Fruit fly (Drosophila melanogaster) whole organism, larva: ENCODE data around the gene tara.
A peak's percentile ranks its signal among the peaks of the same experiment; 100 is the strongest.

ENCODE experiments used
- noc ChIP-seq: fragments of 200-800 bp; sonication (Bioruptor generic); optimal IDR thresholded peaks from 3 replicates; lab custom pipeline; 2019; ENCODE audit warnings: missing biosample characterization, mild to moderate bottlenecking, missing genetic modification characterization, moderate library complexity

tara gene

DNA sequence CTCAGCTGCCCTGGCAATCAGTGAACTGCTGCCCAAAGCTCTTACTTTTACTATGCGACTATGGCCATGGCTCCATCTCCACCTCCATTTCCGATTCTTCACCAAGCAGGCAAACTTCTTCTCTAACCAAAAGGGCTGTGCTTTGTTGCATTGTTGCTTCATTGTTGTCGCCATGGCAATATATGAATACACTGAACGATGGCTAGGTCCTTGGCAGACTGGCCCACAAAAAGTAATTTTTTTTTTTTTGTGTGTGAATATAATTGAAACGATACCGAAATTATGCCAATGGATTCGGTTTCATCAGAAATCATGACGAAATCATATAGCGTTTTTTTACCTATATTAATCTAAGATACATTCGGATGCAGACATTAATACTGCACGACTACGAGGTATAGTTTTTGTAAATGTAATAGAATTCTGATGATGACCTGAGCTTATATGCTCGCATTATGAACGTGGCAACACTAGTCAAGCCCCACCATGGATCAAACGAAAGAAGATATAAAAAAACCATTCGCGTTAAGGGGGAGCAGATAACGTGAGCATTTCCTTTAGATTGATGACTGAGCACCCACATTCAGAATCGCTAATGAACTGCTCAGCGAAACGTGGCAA is 5.3 kb upstream of the tara start:
- no peak for TF ChIP-seq noc

DNA sequence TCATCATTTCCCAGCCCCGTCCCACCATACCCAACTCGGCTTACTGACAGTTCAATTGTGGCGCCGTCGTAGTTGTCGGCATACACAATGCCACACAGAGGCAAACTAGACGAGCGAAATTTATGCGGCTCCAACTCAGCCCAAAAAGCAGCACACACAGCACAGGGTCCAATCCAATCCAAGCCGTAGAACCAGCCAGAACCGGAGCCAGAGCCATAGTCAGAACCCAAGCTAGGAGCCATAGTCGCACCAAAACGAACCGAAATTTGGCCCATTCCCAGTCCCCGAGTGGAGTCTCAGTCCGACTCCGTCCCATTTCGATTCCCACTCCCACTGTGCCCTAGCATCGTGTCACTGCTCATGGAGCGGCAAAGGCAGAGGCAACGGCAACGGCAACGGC is 4.6 kb upstream of the tara start:
- no peak for TF ChIP-seq noc

dm6 chr3R:16221359-16222299 is 3.8 kb upstream of the tara start:
- TF ChIP-seq noc, result peak; percentile 64

dm6 chr3R:16222300-16222903 is 3.0 kb upstream of the tara start:
- peak; percentile 84 for TF ChIP-seq noc

DNA sequence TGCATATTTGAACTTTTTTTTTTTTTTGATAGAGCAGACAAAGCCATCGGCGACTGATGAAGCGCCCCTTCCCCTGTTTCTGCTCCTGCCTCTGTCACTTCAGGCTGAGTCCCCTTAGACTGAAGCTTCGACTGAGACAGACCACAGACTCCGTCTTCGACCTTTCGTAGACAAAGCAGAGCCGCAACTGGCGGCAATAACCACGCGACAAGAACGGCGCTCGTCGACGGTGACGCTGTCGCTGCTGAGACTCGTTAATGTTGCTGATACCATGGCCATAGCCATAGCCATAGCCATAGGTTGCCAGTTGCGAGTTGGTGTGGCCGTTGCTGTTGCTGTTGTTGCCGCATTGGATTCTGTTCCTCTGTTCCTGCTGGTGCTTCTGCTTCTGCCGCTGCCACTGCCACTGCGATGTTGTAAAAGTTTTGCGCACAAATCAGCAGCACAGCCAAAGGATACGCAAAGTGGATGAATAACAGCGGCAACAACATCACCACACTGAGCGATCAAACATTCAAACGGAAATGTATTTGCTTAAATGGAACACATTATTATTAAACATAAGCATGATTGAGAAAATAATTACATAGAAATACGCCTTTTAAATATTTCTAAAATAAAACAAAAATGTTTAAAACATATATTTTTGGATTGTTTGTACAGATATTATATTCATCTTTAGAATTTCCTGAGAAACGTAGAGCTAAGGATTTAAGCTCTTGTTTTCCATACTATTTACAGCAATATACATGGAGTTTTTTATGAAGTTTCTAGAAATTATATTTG is 2.0 kb upstream of the tara start:
- TF ChIP-seq noc, result no peak

DNA sequence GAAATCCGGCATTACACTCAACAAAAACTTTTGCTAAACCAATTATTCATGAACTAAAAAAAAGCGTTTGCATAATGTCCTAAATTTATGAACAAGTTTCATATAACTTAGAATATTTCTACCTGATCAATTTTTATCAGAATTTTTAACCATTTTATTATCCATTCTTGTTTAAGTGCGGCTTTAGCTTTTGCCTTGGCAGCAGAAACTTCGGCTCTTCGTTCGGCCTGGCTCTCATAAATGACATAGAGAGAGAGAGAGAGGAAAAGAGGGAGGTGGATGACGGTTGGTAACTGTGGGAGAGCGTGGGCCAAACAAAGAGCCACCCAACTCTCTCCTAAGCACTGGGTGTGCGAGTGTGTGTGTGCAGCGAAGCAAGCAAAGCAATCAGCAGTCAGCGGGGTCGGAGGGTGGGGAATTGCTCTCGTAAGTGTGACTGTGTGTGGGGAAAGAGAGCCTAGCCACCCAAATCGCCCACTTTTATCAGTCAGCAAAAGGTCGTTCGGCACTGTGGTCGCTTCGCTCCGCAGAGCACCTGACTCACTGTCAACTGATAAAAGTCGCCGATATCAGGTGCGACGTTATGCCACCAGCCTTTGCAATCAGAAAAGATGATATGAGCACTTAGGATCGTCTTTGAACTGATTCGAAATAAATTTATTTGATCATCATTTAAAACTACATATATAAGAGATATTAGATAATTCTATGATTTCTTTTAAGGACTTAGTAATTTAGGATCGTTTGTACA is 861 bp upstream of the tara start:
- peak; percentile 95 for TF ChIP-seq noc

dm6 chr3R:16225760-16226159 is 309 bp downstream of the tara start:
- TF ChIP-seq noc, result no peak

- TF ChIP-seq noc, result no peak
Measured at dm6 chr3R:16227074-16227473, 1.6 kb downstream of the tara start.

- no peak for TF ChIP-seq noc
Measured at dm6 chr3R:16228719-16229704, 3.6 kb downstream of the tara start.

DNA sequence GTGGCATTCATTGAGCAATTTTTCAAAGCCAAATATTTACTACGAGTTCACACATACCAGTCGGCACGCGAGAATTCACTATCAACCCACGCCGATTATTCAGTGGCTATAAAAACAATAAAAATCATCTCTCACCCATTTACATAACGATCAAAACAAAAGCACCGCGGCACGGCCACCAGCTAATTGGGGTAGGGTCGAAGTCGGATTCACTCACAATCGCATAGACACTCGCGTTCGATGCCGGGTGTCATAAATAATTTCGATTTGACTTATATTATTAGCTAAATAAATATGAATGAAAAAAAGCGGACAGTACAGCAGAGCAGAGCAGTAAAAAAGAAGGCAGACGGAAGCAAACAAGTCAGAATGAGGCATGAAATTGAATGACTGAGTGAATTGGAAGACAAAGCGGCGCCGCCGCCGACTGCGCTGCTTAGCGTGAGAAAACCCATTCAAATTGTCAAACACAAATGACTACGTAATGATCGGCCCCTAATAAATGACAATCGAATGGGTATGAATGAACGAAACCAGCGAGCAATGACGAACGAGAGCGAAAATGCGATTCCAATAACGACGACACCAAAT is 4.7 kb downstream of the tara start:
- peak; percentile 75 for TF ChIP-seq noc

- peak; percentile 76 for TF ChIP-seq noc
Measured at dm6 chr3R:16231385-16232307, 6.2 kb downstream of the tara start.

DNA sequence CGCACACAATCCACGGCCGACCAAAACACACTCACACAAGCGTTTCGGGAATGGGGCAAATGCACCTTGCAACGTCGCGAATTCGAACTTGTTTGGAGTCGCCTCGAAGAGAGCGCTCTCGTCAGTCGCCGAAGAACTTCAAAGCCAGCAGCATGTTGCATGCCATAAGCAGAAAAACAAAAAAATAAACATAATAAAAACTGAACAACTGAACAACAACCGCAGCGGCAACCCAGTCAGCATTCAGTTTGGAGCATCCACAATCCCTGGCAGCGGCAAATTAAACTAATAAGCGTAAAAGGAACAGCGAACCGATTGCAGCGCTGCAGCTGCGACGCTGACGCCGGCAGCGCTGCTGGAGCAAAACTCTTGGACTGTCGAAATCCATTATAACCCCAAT is 7.1 kb downstream of the tara start:
- TF ChIP-seq noc, result no peak

- TF ChIP-seq noc, result no peak
Measured at dm6 chr3R:16234298-16234697, 8.8 kb downstream of the tara start.
